Worm (Caenorhabditis elegans) whole organism, early embryonic: ENCODE data around the gene str-180.

Experiments used
- B0310.2 ChIP-seq: sonication (generic microtip); optimal IDR thresholded peaks from 2 replicates; lab custom pipeline; 2016; ENCODE audit warnings: mild to moderate bottlenecking, missing genetic modification characterization, missing compliant biosample characterization
- F13C5.2 ChIP-seq: sonication (generic microtip); optimal IDR thresholded peaks from 2 replicates; lab custom pipeline; 2017; ENCODE audit warnings: mild to moderate bottlenecking, missing genetic modification characterization, inconsistent platforms, missing compliant biosample characterization
- aly-1 ChIP-seq: sonication (generic microtip); optimal IDR thresholded peaks from 2 replicates; lab custom pipeline; 2016; ENCODE audit warnings: missing genetic modification characterization, missing compliant biosample characterization
- ama-1 ChIP-seq: fragments of 150-350 bp; optimal IDR thresholded peaks from 2 replicates; lab custom pipeline; 2014
- ceh-13 ChIP-seq: fragments of 200-800 bp; sonication (Bioruptor generic); optimal IDR thresholded peaks from 2 replicates; lab custom pipeline; 2018; ENCODE audit warnings: mild to moderate bottlenecking, missing genetic modification characterization, missing compliant biosample characterization
- ceh-36 ChIP-seq: sonication (generic microtip); optimal IDR thresholded peaks from 2 replicates; lab custom pipeline; 2016; ENCODE audit warnings: missing genetic modification characterization, inconsistent platforms, missing compliant biosample characterization
- ets-7 ChIP-seq: sonication (generic microtip); optimal IDR thresholded peaks from 2 replicates; lab custom pipeline; 2016; ENCODE audit warnings: missing genotype, missing genetic modification characterization, missing compliant biosample characterization
- flt-1 ChIP-seq: fragments of 200-800 bp; sonication (Bioruptor generic); IDR thresholded peaks from 2 replicates; pipeline ENCODE4 v1.3.6; 2022; ENCODE audit warnings: missing genetic modification characterization, missing compliant biosample characterization
- hmbx-1 ChIP-seq: sonication (generic microtip); optimal IDR thresholded peaks from 2 replicates; lab custom pipeline; 2016; ENCODE audit warnings: mild to moderate bottlenecking, missing genetic modification characterization, missing compliant biosample characterization
- hmg-4 ChIP-seq: fragments of 200-800 bp; sonication (Bioruptor generic); optimal IDR thresholded peaks from 2 replicates; lab custom pipeline; 2018; ENCODE audit warnings: mild to moderate bottlenecking, missing genetic modification characterization, missing compliant biosample characterization
- hnd-1 ChIP-seq: sonication (generic microtip); optimal IDR thresholded peaks from 2 replicates; lab custom pipeline; 2016; ENCODE audit warnings: missing genetic modification characterization, missing compliant biosample characterization
- pes-1 ChIP-seq: fragments of 200-800 bp; sonication (Bioruptor generic); IDR thresholded peaks from 2 replicates; pipeline ENCODE4 v1.3.6; 2022; ENCODE audit warnings: missing genetic modification reagents, missing genetic modification characterization, missing compliant biosample characterization
- scrt-1 ChIP-seq: fragments of 200-800 bp; sonication (Bioruptor generic); IDR thresholded peaks from 2 replicates; pipeline ENCODE4 v1.3.6; 2022; ENCODE audit warnings: missing genetic modification characterization, missing compliant biosample characterization
- sea-1 ChIP-seq: fragments of 200-800 bp; sonication (Bioruptor generic); conservative IDR thresholded peaks from 2 replicates; pipeline ENCODE4 v1.3.6; 2022; ENCODE audit warnings: missing genetic modification characterization, missing compliant biosample characterization
- tbx-11 ChIP-seq: fragments of 200-800 bp; sonication (Bioruptor generic); IDR thresholded peaks from 2 replicates; pipeline ENCODE4 v1.3.6; 2022; ENCODE audit warnings: missing genetic modification characterization, missing compliant biosample characterization
- tbx-37 ChIP-seq: fragments of 200-800 bp; sonication (Bioruptor generic); conservative IDR thresholded peaks from 2 replicates; pipeline ENCODE4 v1.3.6; 2022; ENCODE audit warnings: missing genetic modification reagents, missing genetic modification characterization, missing compliant biosample characterization
- tra-4 ChIP-seq: sonication (generic microtip); optimal IDR thresholded peaks from 2 replicates; lab custom pipeline; 2017; ENCODE audit warnings: missing genetic modification characterization, missing compliant biosample characterization

Gene str-180

ce11 chrV:6656451-6657115 lies 12.1 kb downstream of the str-180 start, which contains the start of gene snb-1:
TSS of gene snb-1 (minus strand) at chrV:6656501.
- no peak for TF ChIP-seq hmbx-1 (tag; lab: Kevin White, UChicago)
- no peak for TF ChIP-seq scrt-1 (GFP tag; lab: Robert Waterston, UW)
- TF ChIP-seq B0310.2 (tag; lab: Kevin White, UChicago), result no peak
- no peak for TF ChIP-seq hnd-1 (tag; lab: Kevin White, UChicago)
- no peak for TF ChIP-seq hmg-4
- TF ChIP-seq ceh-13 (GFP tag; lab: Kevin White, UChicago), result no peak
- no peak for TF ChIP-seq aly-1 (tag; lab: Kevin White, UChicago)
- TF ChIP-seq tbx-11 (GFP tag; lab: Robert Waterston, UW), result no peak
- TF ChIP-seq pes-1, result no peak
- no peak for TF ChIP-seq F13C5.2 (tag; lab: Kevin White, UChicago)
- TF ChIP-seq ama-1, result no peak
- TF ChIP-seq ceh-36 (tag; lab: Kevin White, UChicago), result no peak
- no peak for TF ChIP-seq sea-1 (GFP tag; lab: Robert Waterston, UW)
- TF ChIP-seq tbx-37 (GFP tag; lab: Robert Waterston, UW), result no peak
- TF ChIP-seq tra-4, result no peak
- no peak for TF ChIP-seq flt-1 (GFP tag; lab: Robert Waterston, UW)
- TF ChIP-seq ets-7 (tag; lab: Kevin White, UChicago), result no peak

- no peak for TF ChIP-seq ceh-13 (GFP tag; lab: Kevin White, UChicago)
- no peak for TF ChIP-seq ets-7 (tag; lab: Kevin White, UChicago)
- TF ChIP-seq F13C5.2 (tag; lab: Kevin White, UChicago), result no peak
- no peak for TF ChIP-seq tbx-37 (GFP tag; lab: Robert Waterston, UW)
- no peak for TF ChIP-seq tra-4
- no peak for TF ChIP-seq hmbx-1 (tag; lab: Kevin White, UChicago)
- no peak for TF ChIP-seq scrt-1 (GFP tag; lab: Robert Waterston, UW)
- no peak for TF ChIP-seq ama-1
- TF ChIP-seq B0310.2 (tag; lab: Kevin White, UChicago), result no peak
- TF ChIP-seq flt-1 (GFP tag; lab: Robert Waterston, UW), result no peak
- TF ChIP-seq ceh-36 (tag; lab: Kevin White, UChicago), result no peak
- TF ChIP-seq aly-1 (tag; lab: Kevin White, UChicago), result no peak
- TF ChIP-seq sea-1 (GFP tag; lab: Robert Waterston, UW), result no peak
- TF ChIP-seq hmg-4, result no peak
- TF ChIP-seq hnd-1 (tag; lab: Kevin White, UChicago), result no peak
- TF ChIP-seq pes-1, result no peak
- TF ChIP-seq tbx-11 (GFP tag; lab: Robert Waterston, UW), result no peak
Measured at ce11 chrV:6655174-6655573, 13.5 kb downstream of the str-180 start, which contains the start of gene syx-18. TSS of gene syx-18 (minus strand) at chrV:6655449.

- TF ChIP-seq ceh-36 (tag; lab: Kevin White, UChicago) (no peak), aly-1 (tag; lab: Kevin White, UChicago) (no peak)
Measured at ce11 chrV:6652051-6652450, 16.6 kb downstream of the str-180 start, which contains the start of gene T10H9.8. TSS of gene T10H9.8 (plus strand) at chrV:6652351.

- no peak for TF ChIP-seq ceh-13 (GFP tag; lab: Kevin White, UChicago)
- TF ChIP-seq pes-1, result no peak
- no peak for TF ChIP-seq ets-7 (tag; lab: Kevin White, UChicago)
- TF ChIP-seq B0310.2 (tag; lab: Kevin White, UChicago), result no peak
- TF ChIP-seq scrt-1 (GFP tag; lab: Robert Waterston, UW), result no peak
Measured at ce11 chrV:6650508-6650907, 18.1 kb downstream of the str-180 start.

ce11 chrV:6649317-6649716 lies 19.3 kb downstream of the str-180 start, which contains the start of gene T10H9.1:
TSS of gene T10H9.1 (plus strand) at chrV:6649617.
- no peak for TF ChIP-seq aly-1 (tag; lab: Kevin White, UChicago)
- TF ChIP-seq tra-4, result no peak
- no peak for TF ChIP-seq ets-7 (tag; lab: Kevin White, UChicago)
- TF ChIP-seq tbx-11 (GFP tag; lab: Robert Waterston, UW), result no peak
- no peak for TF ChIP-seq ceh-36 (tag; lab: Kevin White, UChicago)

- TF ChIP-seq tbx-11 (GFP tag; lab: Robert Waterston, UW) (no peak), ets-7 (tag; lab: Kevin White, UChicago) (no peak), hmg-4 (no peak), tra-4 (no peak), aly-1 (tag; lab: Kevin White, UChicago) (no peak), ama-1 (no peak), ceh-36 (tag; lab: Kevin White, UChicago) (no peak), hmbx-1 (tag; lab: Kevin White, UChicago) (no peak), B0310.2 (tag; lab: Kevin White, UChicago) (no peak), sea-1 (GFP tag; lab: Robert Waterston, UW) (no peak), hnd-1 (tag; lab: Kevin White, UChicago) (no peak), ceh-13 (GFP tag; lab: Kevin White, UChicago) (no peak), flt-1 (GFP tag; lab: Robert Waterston, UW) (no peak), scrt-1 (GFP tag; lab: Robert Waterston, UW) (no peak), F13C5.2 (tag; lab: Kevin White, UChicago) (no peak)
Measured at ce11 chrV:6645810-6646209, 22.8 kb downstream of the str-180 start.

- TF ChIP-seq scrt-1 (GFP tag; lab: Robert Waterston, UW), result no peak
- no peak for TF ChIP-seq ceh-13 (GFP tag; lab: Kevin White, UChicago)
- no peak for TF ChIP-seq flt-1 (GFP tag; lab: Robert Waterston, UW)
- TF ChIP-seq hnd-1 (tag; lab: Kevin White, UChicago), result no peak
- TF ChIP-seq ets-7 (tag; lab: Kevin White, UChicago), result no peak
- TF ChIP-seq ama-1, result no peak
- no peak for TF ChIP-seq sea-1 (GFP tag; lab: Robert Waterston, UW)
- TF ChIP-seq tbx-37 (GFP tag; lab: Robert Waterston, UW), result no peak
- TF ChIP-seq tbx-11 (GFP tag; lab: Robert Waterston, UW), result no peak
- no peak for TF ChIP-seq pes-1
- no peak for TF ChIP-seq B0310.2 (tag; lab: Kevin White, UChicago)
- TF ChIP-seq aly-1 (tag; lab: Kevin White, UChicago), result no peak
- TF ChIP-seq ceh-36 (tag; lab: Kevin White, UChicago), result no peak
- no peak for TF ChIP-seq hmbx-1 (tag; lab: Kevin White, UChicago)
- TF ChIP-seq tra-4, result no peak
Measured at ce11 chrV:6632925-6633324, 35.7 kb downstream of the str-180 start, which contains the start of gene scd-2. TSS of gene scd-2 (plus strand) at chrV:6633225.
